Worm (Caenorhabditis elegans): ENCODE data around the gene lag-1.

Gene lag-1

DNA sequence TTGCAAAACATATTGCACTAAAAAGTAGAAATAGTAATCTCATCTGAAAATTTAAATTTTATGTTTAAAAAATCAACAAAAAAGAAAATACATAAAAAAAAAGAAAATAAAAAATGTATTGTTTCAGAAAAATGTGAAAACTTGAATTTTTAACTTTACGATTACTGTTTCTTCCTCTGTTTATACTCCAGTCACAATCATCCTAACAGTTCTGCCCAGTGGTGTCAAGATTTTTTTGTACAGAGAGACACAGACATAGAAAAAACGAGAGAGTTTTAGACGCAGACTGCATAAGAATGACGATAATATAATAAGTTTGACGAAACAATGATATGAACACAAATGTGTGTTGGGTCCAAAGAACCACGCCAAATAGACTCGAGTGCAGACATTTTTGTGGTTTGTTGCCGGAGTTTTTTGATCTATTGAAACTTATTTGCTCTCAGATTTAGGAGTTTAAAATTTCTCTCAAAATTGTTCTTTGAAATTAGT is 11.6 kb upstream of the lag-1 start, which contains the start of gene ugt-20:
ugt-20 (minus strand) TSS at position 51 of the 492 bp plus-strand sequence.
- TF ChIP-seq pha-4 (tag; optimal IDR thresholded peaks at IDR 0.05) (peak; percentile 59), ztf-6 (GFP tag; IDR thresholded peaks at IDR 0.05) (no peak), atf-7 (tag; optimal IDR thresholded peaks at IDR 0.05) (peak; percentile 26), ztf-22 (GFP tag; optimal IDR thresholded peaks at IDR 0.05) (no peak), nhr-90 (tag; optimal IDR thresholded peaks at IDR 0.05) (peak; percentile 13), cebp-1 (GFP tag; IDR thresholded peaks at IDR 0.05) (peak; percentile 20; the same call in 1 of the 2 replicates), cebp-1 (tag; optimal IDR thresholded peaks at IDR 0.05) (no peak), hmg-20 (GFP tag; IDR thresholded peaks at IDR 0.05) (no peak), Y53G8AR.9 (GFP tag; conservative IDR thresholded peaks at IDR 0.05) (no peak), lin-40 (tag; optimal IDR thresholded peaks at IDR 0.05) (peak; percentile 44), tbp1 (GFP tag; optimal IDR thresholded peaks at IDR 0.05) (peak; percentile 17), ceh-100 (GFP tag; IDR thresholded peaks at IDR 0.05) (no peak), attf-5 (GFP tag; optimal IDR thresholded peaks at IDR 0.05) (peak; percentile 47), madf-6 (GFP tag; IDR thresholded peaks at IDR 0.05) (no peak), let-607 (tag; optimal IDR thresholded peaks at IDR 0.05) (peak in 1 of 2 experiments; percentile 15), nhr-80 (tag; optimal IDR thresholded peaks at IDR 0.05) (peak; percentile 92), ZK185.1 (tag; optimal IDR thresholded peaks at IDR 0.05; ENCODE audit: poor library complexity, severe bottlenecking) (peak; percentile 0)

DNA sequence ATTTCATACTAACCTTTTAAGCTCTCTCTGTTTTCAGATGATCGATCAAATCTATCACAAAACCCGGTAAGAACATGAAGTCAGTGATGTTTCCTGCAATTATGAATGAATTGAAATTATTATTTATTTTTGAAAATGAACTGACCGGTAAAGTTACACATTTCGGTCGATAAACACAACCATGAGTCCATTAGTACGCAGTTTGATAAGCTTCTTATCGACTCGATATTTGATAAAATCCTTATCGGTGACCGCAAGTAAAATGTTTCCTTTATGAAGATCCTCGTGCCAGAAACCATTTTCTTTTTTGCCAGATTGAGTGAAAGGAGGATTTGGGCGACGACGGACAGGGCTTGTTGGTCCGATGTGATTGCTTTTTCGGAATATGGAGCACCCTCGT is 8.7 kb upstream of the lag-1 start:
- no peak for TF ChIP-seq egl-44 (GFP tag; IDR thresholded peaks at IDR 0.05)
- peak; percentile 34 for TF ChIP-seq nhr-80 (tag; optimal IDR thresholded peaks at IDR 0.05)

DNA sequence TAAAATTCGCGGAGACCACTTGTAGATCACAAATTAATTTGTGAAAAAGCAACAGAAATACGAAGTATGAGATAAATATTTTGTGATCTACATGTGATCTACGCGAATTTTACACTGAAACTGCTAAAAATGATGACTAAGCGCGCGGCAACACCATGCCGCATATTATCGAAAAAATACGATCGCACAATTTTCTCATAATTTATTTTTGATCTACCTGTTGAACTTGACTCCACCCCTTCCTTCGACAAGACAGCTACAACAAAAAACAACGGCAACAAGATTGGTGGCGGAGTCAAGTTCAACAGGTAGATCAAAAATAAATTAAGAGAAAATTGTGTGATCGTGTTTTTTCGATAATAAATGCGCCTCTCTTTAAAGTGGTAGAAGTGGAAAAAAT is 5.7 kb upstream of the lag-1 start:
- peak; percentile 75 for TF ChIP-seq madf-6 (GFP tag; IDR thresholded peaks at IDR 0.05)
- peak; percentile 26; the same call in 1 of the 2 replicates for TF ChIP-seq F33H1.4 (GFP tag; IDR thresholded peaks at IDR 0.05)
- peak; percentile 52 for TF ChIP-seq madf-8 (GFP tag; conservative IDR thresholded peaks at IDR 0.05)

DNA sequence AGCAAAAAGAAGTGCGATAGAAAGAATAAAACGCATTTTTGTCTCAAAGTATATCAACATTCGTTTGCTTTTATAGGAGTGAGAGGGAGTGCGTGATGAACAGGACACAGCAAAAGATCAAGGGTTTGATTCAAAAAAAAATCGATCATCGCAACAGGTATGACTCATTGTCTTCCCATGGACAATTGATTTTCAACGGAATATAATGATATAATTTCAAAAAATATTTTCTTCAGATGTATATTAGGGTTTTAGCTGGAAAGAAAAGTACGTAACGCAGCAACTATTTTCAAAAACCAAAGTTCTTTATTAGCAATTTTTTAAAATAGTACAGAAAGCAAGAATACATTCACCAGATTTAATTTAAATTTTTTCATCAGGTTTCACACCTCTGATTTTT is 2.9 kb upstream of the lag-1 start, which contains the start of gene K08B4.7:
K08B4.7 (minus strand) TSS at position 101 of the 400 bp plus-strand sequence.
- TF ChIP-seq die-1 (tag; optimal IDR thresholded peaks at IDR 0.05) (no peak), pbrm-1 (GFP tag; IDR thresholded peaks at IDR 0.05) (no peak), F10E7.11 (tag; optimal IDR thresholded peaks at IDR 0.05) (no peak), attf-3 (GFP tag; conservative IDR thresholded peaks at IDR 0.05) (no peak), bed-2 (GFP tag; IDR thresholded peaks at IDR 0.05) (no peak), ztf-25 (GFP tag; IDR thresholded peaks at IDR 0.05) (no peak), hmg-20 (GFP tag; IDR thresholded peaks at IDR 0.05) (no peak), snpc-1.1 (tag; optimal IDR thresholded peaks at IDR 0.05; ENCODE audit: insufficient read depth) (no peak), snpc-1.3 (tag; optimal IDR thresholded peaks at IDR 0.05; ENCODE audit: insufficient read depth) (no peak)

DNA sequence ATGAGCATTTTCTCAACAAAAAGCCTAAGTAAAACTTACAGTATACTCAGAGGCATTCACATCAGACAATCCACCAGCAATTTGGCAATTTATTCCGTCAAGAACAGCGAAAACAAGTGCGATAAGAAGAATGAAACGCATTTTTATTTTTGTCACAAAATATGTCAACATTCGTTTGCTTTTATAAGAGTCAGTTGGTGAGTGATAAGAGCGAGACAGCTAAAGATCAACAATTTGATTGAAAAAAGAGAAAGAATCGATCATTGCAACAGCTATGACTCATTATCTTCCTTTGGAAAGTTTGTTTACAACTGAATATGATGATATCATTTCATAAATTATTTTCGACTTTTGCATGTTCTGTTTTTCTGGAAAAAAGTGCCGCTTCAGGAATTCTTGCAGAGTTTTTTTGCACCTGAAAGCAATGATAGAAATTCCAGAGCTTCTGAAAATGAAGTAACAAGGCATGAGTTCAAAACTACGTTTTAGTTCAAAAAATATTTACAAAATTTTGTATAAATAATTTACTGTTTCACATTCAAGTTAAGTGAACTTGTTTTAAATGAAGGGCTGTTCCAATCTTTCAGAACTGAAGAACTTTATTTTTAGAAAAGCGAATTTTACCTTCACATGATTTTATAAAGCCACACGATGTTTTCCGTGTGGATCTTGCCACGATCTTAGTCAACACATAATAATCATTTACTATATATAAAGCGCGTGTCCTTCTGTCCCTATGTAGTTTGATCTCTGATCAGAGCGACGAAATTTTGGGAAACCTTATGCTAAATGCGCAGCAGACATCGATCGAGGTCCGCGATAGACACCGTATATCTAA is 1.5 kb upstream of the lag-1 start, which contains the start of gene cpi-1:
cpi-1 (minus strand) TSS at position 204 of the 838 bp plus-strand sequence.
- TF ChIP-seq pha-4 (tag; optimal IDR thresholded peaks at IDR 0.05) (no peak), K12H6.12 (tag; optimal IDR thresholded peaks at IDR 0.05) (no peak), ztf-6 (GFP tag; IDR thresholded peaks at IDR 0.05) (no peak), lin-40 (tag; optimal IDR thresholded peaks at IDR 0.05) (peak; percentile 10), F23B12.7 (tag; optimal IDR thresholded peaks at IDR 0.05; ENCODE audit: insufficient read depth) (peak; percentile 25), dpff-1 (tag; optimal IDR thresholded peaks at IDR 0.05) (no peak), hmg-1.2 (GFP tag; IDR thresholded peaks at IDR 0.05) (peak; percentile 47), sea-2 (GFP tag; IDR thresholded peaks at IDR 0.05) (no peak), zfh-2 (GFP tag; conservative IDR thresholded peaks at IDR 0.05) (no peak), B0035.1 (tag; optimal IDR thresholded peaks at IDR 0.05) (no peak), pbrm-1 (GFP tag; IDR thresholded peaks at IDR 0.05) (peak; percentile 40; the same call in 1 of the 2 replicates), ceh-27 (GFP tag; optimal IDR thresholded peaks at IDR 0.05) (no peak), nhr-80 (tag; optimal IDR thresholded peaks at IDR 0.05) (peak; percentile 30), attf-6 (GFP tag; IDR thresholded peaks at IDR 0.05) (peak; percentile 54; the same call in 1 of the 2 replicates), aptf-3 (GFP tag; IDR thresholded peaks at IDR 0.05) (no peak), him-1 (tag; optimal IDR thresholded peaks at IDR 0.05) (no peak)
